Worm (Caenorhabditis elegans) whole organism, late embryonic: ENCODE data around the gene mrpl-53.

Source experiments
- C08G9.2 ChIP-seq: sonication (generic microtip); optimal IDR thresholded peaks from 2 replicates; lab custom pipeline; 2016; ENCODE audit warnings: mild to moderate bottlenecking, missing genetic modification characterization, moderate library complexity, missing compliant biosample characterization
- K02D7.2 ChIP-seq: sonication (generic microtip); optimal IDR thresholded peaks from 2 replicates; lab custom pipeline; 2017; ENCODE audit warnings: mild to moderate bottlenecking, missing genetic modification characterization, missing compliant biosample characterization
- K09A11.1 ChIP-seq: sonication (generic microtip); optimal IDR thresholded peaks from 2 replicates; lab custom pipeline; 2017; ENCODE audit warnings: antibody characterized with exemption, mild to moderate bottlenecking, missing genetic modification characterization, missing compliant biosample characterization; ENCODE audit not compliant: insufficient read depth
- Y22D7AL.16 ChIP-seq: sonication (generic microtip); optimal IDR thresholded peaks from 2 replicates; lab custom pipeline; 2016; ENCODE audit warnings: missing genetic modification characterization, missing compliant biosample characterization
- ahr-1 ChIP-seq: sonication (generic microtip); optimal IDR thresholded peaks from 2 replicates; lab custom pipeline; 2016; ENCODE audit warnings: missing genetic modification characterization, missing compliant biosample characterization
- ceh-14 ChIP-seq: sonication (generic microtip); optimal IDR thresholded peaks from 2 replicates; lab custom pipeline; 2016; ENCODE audit warnings: missing genotype, missing genetic modification characterization, missing compliant biosample characterization
- ceh-18 ChIP-seq: sonication (generic microtip); optimal IDR thresholded peaks from 2 replicates; lab custom pipeline; 2016; ENCODE audit warnings: missing genetic modification characterization, missing compliant biosample characterization
- ceh-19 ChIP-seq: fragments of 200-800 bp; sonication (Bioruptor generic); optimal IDR thresholded peaks from 2 replicates; lab custom pipeline; 2018; ENCODE audit warnings: mild to moderate bottlenecking, missing genetic modification characterization, missing compliant biosample characterization
- ceh-30 ChIP-seq: fragments of 150-350 bp; optimal IDR thresholded peaks from 2 replicates; lab custom pipeline; 2014; ENCODE audit warnings: missing biosample characterization, missing genetic modification characterization
- ceh-31 ChIP-seq: sonication (generic microtip); optimal IDR thresholded peaks from 2 replicates; lab custom pipeline; 2016; ENCODE audit warnings: missing genetic modification characterization, missing compliant biosample characterization
- ceh-34 ChIP-seq: sonication (generic microtip); optimal IDR thresholded peaks from 2 replicates; lab custom pipeline; 2016; ENCODE audit warnings: mild to moderate bottlenecking, missing genetic modification characterization, missing compliant biosample characterization
- ceh-48 ChIP-seq: sonication (generic microtip); optimal IDR thresholded peaks from 2 replicates; lab custom pipeline; 2016; ENCODE audit warnings: missing genetic modification characterization, inconsistent platforms, missing compliant biosample characterization
- ceh-9 ChIP-seq: sonication (generic microtip); optimal IDR thresholded peaks from 2 replicates; lab custom pipeline; 2016; ENCODE audit warnings: mild to moderate bottlenecking, missing genetic modification characterization, inconsistent platforms, missing compliant biosample characterization
- elt-2 ChIP-seq: sonication (generic microtip); optimal IDR thresholded peaks from 2 replicates; lab custom pipeline; 2016; ENCODE audit warnings: missing genetic modification reagents, missing genetic modification characterization, missing compliant biosample characterization
- elt-4 ChIP-seq: sonication (generic microtip); optimal IDR thresholded peaks from 2 replicates; lab custom pipeline; 2016; ENCODE audit warnings: missing genetic modification characterization, missing compliant biosample characterization
- ets-4 ChIP-seq: sonication (generic microtip); optimal IDR thresholded peaks from 2 replicates; lab custom pipeline; 2016; ENCODE audit warnings: missing genetic modification characterization, missing compliant biosample characterization
- eyg-1 ChIP-seq: sonication (generic microtip); optimal IDR thresholded peaks from 2 replicates; lab custom pipeline; 2016; ENCODE audit warnings: missing genotype, missing genetic modification characterization, missing compliant biosample characterization
- fkh-10 ChIP-seq: fragments of 150-350 bp; optimal IDR thresholded peaks from 2 replicates; lab custom pipeline; 2014; ENCODE audit warnings: missing biosample characterization, missing genetic modification reagents, missing genetic modification characterization
- fkh-6 ChIP-seq: sonication (generic microtip); optimal IDR thresholded peaks from 2 replicates; lab custom pipeline; 2016; ENCODE audit warnings: missing genetic modification characterization, missing compliant biosample characterization
- gmeb-2 ChIP-seq: sonication (generic microtip); optimal IDR thresholded peaks from 2 replicates; lab custom pipeline; 2016; ENCODE audit warnings: missing genetic modification characterization, inconsistent platforms, missing compliant biosample characterization
- hlh-6 ChIP-seq: sonication (generic microtip); optimal IDR thresholded peaks from 2 replicates; lab custom pipeline; 2016; ENCODE audit warnings: missing genotype, missing genetic modification characterization, missing compliant biosample characterization
- lim-6 ChIP-seq: sonication (generic microtip); optimal IDR thresholded peaks from 2 replicates; lab custom pipeline; 2016; ENCODE audit warnings: missing genetic modification characterization, missing compliant biosample characterization
- nhr-11 ChIP-seq: fragments of 150-350 bp; optimal IDR thresholded peaks from 2 replicates; lab custom pipeline; 2014; ENCODE audit warnings: missing biosample characterization, missing genetic modification characterization
- nhr-232 ChIP-seq: sonication (generic microtip); optimal IDR thresholded peaks from 2 replicates; lab custom pipeline; 2016; ENCODE audit warnings: missing genetic modification characterization, missing compliant biosample characterization
- odd-2 ChIP-seq: sonication (generic microtip); optimal IDR thresholded peaks from 2 replicates; lab custom pipeline; 2017; ENCODE audit warnings: antibody characterized with exemption, mild to moderate bottlenecking, missing genetic modification characterization, missing compliant biosample characterization
- pat-9 ChIP-seq: fragments of 200-800 bp; sonication (Bioruptor generic); optimal IDR thresholded peaks from 2 replicates; lab custom pipeline; 2018; ENCODE audit warnings: mild to moderate bottlenecking, missing genetic modification characterization, moderate library complexity, missing compliant biosample characterization
- pha-4 ChIP-seq: fragments of 150-350 bp; optimal IDR thresholded peaks from 2 replicates; lab custom pipeline; 2018; ENCODE audit warnings: missing biosample characterization, missing genetic modification reagents, missing genetic modification characterization
- pqm-1 ChIP-seq: sonication (generic microtip); optimal IDR thresholded peaks from 2 replicates; lab custom pipeline; 2016; ENCODE audit warnings: missing genetic modification characterization, missing compliant biosample characterization
- pros-1 ChIP-seq: fragments of 150-350 bp; optimal IDR thresholded peaks from 2 replicates; lab custom pipeline; 2014; ENCODE audit warnings: missing biosample characterization, missing genetic modification reagents, missing genetic modification characterization
- sox-2 ChIP-seq: fragments of 200-800 bp; sonication (Bioruptor generic); IDR thresholded peaks from 2 replicates; pipeline ENCODE4 v1.3.6; 2022; ENCODE audit warnings: missing genetic modification reagents, missing genetic modification characterization, missing compliant biosample characterization
- sox-4 ChIP-seq: sonication (generic microtip); optimal IDR thresholded peaks from 2 replicates; lab custom pipeline; 2017; ENCODE audit warnings: mild to moderate bottlenecking, missing genetic modification characterization, inconsistent platforms, missing compliant biosample characterization
- syd-9 ChIP-seq: sonication (generic microtip); optimal IDR thresholded peaks from 2 replicates; lab custom pipeline; 2016; ENCODE audit warnings: mild to moderate bottlenecking, missing genetic modification characterization, moderate library complexity, missing compliant biosample characterization
- tbx-2 ChIP-seq: sonication (generic microtip); optimal IDR thresholded peaks from 2 replicates; lab custom pipeline; 2016; ENCODE audit warnings: missing genetic modification characterization, missing compliant biosample characterization
- tbx-7 ChIP-seq: sonication (generic microtip); optimal IDR thresholded peaks from 2 replicates; lab custom pipeline; 2016; ENCODE audit warnings: missing genotype, missing genetic modification characterization, missing compliant biosample characterization
- ttx-3 ChIP-seq: sonication (generic microtip); optimal IDR thresholded peaks from 2 replicates; lab custom pipeline; 2016; ENCODE audit warnings: missing genetic modification reagents, missing genetic modification characterization, missing compliant biosample characterization
- unc-3 ChIP-seq, 2 experiments: fragments of 200-800 bp in 1 of 2; sonication (Bioruptor generic) in 1 of 2; sonication (generic microtip) in 1 of 2; conservative IDR thresholded peaks in 1 of 2; optimal IDR thresholded peaks in 1 of 2; 2 replicates each; pipeline versions ENCODE4 v1.3.6 to Lab custom; 2016 to 2022; ENCODE audit warnings: missing compliant biosample characterization in 2 of 2, missing genetic modification characterization in 2 of 2, missing genetic modification reagents in 1 of 2
- unc-42 ChIP-seq: sonication (generic microtip); optimal IDR thresholded peaks from 2 replicates; lab custom pipeline; 2016; ENCODE audit warnings: missing genotype, missing genetic modification characterization, missing compliant biosample characterization
- zip-5 ChIP-seq: sonication (generic microtip); optimal IDR thresholded peaks from 2 replicates; lab custom pipeline; 2016; ENCODE audit warnings: missing genetic modification characterization, missing compliant biosample characterization

The mrpl-53 gene

ce11 chrII:9591071-9591470, 6.4 kb upstream of the mrpl-53 start, which contains the start of the genes E02H1.1 and tag-124 (continued):
- TF ChIP-seq syd-9 (tag; lab: Kevin White, UChicago) = no peak
- TF ChIP-seq fkh-6 (tag; lab: Kevin White, UChicago) = peak; percentile 45
- TF ChIP-seq ahr-1 (tag; lab: Kevin White, UChicago) = peak; percentile 48
- TF ChIP-seq pros-1 = no peak
- TF ChIP-seq tbx-2 = peak; percentile 71
- TF ChIP-seq elt-4 (tag; lab: Kevin White, UChicago) = no peak
- no peak for TF ChIP-seq ceh-18 (tag; lab: Kevin White, UChicago)
- no peak for TF ChIP-seq ceh-48 (tag; lab: Kevin White, UChicago)
- no peak for TF ChIP-seq lim-6
- no peak for TF ChIP-seq K02D7.2 (tag; lab: Kevin White, UChicago)
- no peak for TF ChIP-seq ttx-3 (tag; lab: Kevin White, UChicago)
- TF ChIP-seq pha-4 (tag; lab: Kevin White, UChicago) = no peak
- TF ChIP-seq ceh-14 = no peak
- TF ChIP-seq Y22D7AL.16 (tag; lab: Kevin White, UChicago) = no peak
- no peak for TF ChIP-seq sox-2 (GFP tag; lab: Robert Waterston, UW)
- no peak for TF ChIP-seq ceh-30
- peak; percentile 92 for TF ChIP-seq tbx-7 (tag; lab: Kevin White, UChicago)
- TF ChIP-seq sox-4 (tag; lab: Kevin White, UChicago) = no peak
- TF ChIP-seq K09A11.1 (tag; lab: Kevin White, UChicago) = no peak
- peak; percentile 92 for TF ChIP-seq ceh-31 (tag; lab: Kevin White, UChicago)
- no peak for TF ChIP-seq gmeb-2 (tag; lab: Kevin White, UChicago)
- no peak for TF ChIP-seq pat-9 (tag; lab: Kevin White, UChicago)
- TF ChIP-seq eyg-1 (tag; lab: Kevin White, UChicago) = peak; percentile 1
- peak; percentile 89 for TF ChIP-seq ets-4 (tag; lab: Kevin White, UChicago)
- TF ChIP-seq odd-2 (tag; lab: Kevin White, UChicago) = no peak
- no peak for TF ChIP-seq pqm-1
- peak; percentile 78 for TF ChIP-seq zip-5
- TF ChIP-seq C08G9.2 (tag; lab: Kevin White, UChicago) = peak; percentile 93
- TF ChIP-seq hlh-6 (tag; lab: Kevin White, UChicago) = peak; percentile 74
- no peak for TF ChIP-seq nhr-11
- TF ChIP-seq ceh-34 (tag; lab: Kevin White, UChicago) = peak; percentile 18
- TF ChIP-seq, all 69 proteins: peak for 22

DNA sequence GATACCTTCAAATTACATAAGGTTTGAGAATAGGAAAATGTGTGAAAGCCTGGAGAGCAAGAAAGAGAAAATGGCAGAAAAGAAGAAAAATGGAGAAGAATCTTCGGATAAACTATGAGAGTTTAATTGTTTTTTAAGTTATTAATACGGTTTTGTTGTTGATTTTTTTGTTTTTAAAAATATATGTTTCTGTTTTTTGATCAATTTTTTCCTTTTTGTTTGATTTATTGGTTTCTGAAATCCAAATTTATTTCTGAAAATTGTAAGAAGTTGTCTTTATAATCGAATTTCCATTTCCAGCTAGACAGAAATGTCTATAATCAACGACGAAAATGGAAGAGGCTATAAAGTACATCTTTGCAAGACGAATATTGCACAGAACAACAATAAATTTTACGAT, 4.7 kb upstream of the mrpl-53 start, which contains the start of gene parp-2:
Gene parp-2 (plus strand): TSS at position 301 of the 400 bp plus-strand sequence.
- TF ChIP-seq fkh-10 (GFP tag; lab: Kevin White, UChicago) (no peak), sox-4 (tag; lab: Kevin White, UChicago) (no peak), fkh-6 (tag; lab: Kevin White, UChicago) (no peak), elt-2 (tag; lab: Kevin White, UChicago) (no peak), ceh-9 (tag; lab: Kevin White, UChicago) (no peak), unc-42 (tag; lab: Kevin White, UChicago) (no peak), nhr-232 (tag; lab: Kevin White, UChicago) (no peak), syd-9 (tag; lab: Kevin White, UChicago) (no peak)

DNA sequence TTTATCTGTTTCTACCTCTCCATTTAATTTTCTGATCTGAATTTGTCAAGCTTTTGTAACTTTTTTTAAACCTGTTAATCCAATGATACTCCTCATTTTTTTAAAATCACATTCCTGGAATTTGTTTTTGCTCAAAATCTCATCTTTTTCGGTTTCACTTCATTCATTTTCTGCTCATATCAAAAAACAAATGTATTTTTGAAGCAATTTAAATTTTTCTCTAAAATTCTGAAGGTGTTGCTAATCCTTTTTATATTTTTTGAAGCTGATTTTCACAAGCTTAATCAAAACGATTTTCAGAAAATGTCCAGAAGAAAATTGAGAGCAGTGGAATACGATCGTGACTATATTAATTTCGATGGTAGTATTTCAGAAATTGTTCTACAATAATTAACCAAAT, 2.5 kb upstream of the mrpl-53 start, which contains the start of gene E02H1.5:
Gene E02H1.5 (plus strand): TSS at position 301 of the 400 bp plus-strand sequence.
- TF ChIP-seq ceh-19 (GFP tag; lab: Kevin White, UChicago) = no peak
- TF ChIP-seq K09A11.1 (tag; lab: Kevin White, UChicago) = no peak
- no peak for TF ChIP-seq unc-3 (GFP tag; conservative IDR thresholded peaks at IDR 0.05; lab: Robert Waterston, UW)
- TF ChIP-seq unc-3 (tag; optimal IDR thresholded peaks at IDR 0.05; lab: Kevin White, UChicago) = no peak
- no peak for TF ChIP-seq nhr-232 (tag; lab: Kevin White, UChicago)
- no peak for TF ChIP-seq ceh-31 (tag; lab: Kevin White, UChicago)
